Worm (Caenorhabditis elegans): ENCODE measurements around the gene clec-254.
"Not testable (repeated sequence)": the region's sequence is repeated elsewhere in the genome, so short reads cannot be mapped to it uniquely, and the experiment has no call there.

The clec-254 gene

DNA sequence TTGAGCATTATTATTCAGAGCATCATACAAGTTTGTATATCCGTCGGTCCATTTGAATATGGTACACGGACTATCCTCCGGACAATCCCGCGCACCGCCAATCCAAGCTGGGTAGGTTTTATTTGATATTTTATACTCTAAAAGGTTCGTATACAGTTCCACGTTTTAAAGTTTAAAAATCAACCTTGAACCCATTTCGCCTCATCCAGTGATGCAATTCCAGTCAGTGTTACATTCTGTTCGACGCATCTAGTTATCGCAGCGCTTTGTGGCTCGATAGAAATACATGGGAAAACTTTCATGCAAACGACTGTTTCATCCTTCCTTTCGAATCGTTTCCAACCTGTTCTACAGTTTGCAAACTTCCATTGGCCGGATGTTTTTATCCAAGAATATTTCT, 15.7 kb upstream of the clec-254 start:
- TF ChIP-seq elt-3 (tag; optimal IDR thresholded peaks at IDR 0.05), result no peak
- TF ChIP-seq elt-1 (tag; optimal IDR thresholded peaks at IDR 0.05; ENCODE audit: borderline replicate concordance, insufficient read depth), result no peak
- no peak for TF ChIP-seq lin-13 (tag; optimal IDR thresholded peaks at IDR 0.05)
- no peak for TF ChIP-seq sptf-1 (tag; optimal IDR thresholded peaks at IDR 0.05)
- TF ChIP-seq pha-4 (tag; optimal IDR thresholded peaks at IDR 0.05), result no peak
- no peak for TF ChIP-seq ham-2 (GFP tag; optimal IDR thresholded peaks at IDR 0.05)
- TF ChIP-seq mab-5 (tag; optimal IDR thresholded peaks at IDR 0.05), result no peak
- TF ChIP-seq ceh-83 (GFP tag; optimal IDR thresholded peaks at IDR 0.05), result no peak
- TF ChIP-seq unc-62 (GFP tag; optimal IDR thresholded peaks at IDR 0.05), result no peak
- TF ChIP-seq unc-39 (tag; optimal IDR thresholded peaks at IDR 0.05), result no peak
- no peak for TF ChIP-seq flh-1 (GFP tag; optimal IDR thresholded peaks at IDR 0.05)

DNA sequence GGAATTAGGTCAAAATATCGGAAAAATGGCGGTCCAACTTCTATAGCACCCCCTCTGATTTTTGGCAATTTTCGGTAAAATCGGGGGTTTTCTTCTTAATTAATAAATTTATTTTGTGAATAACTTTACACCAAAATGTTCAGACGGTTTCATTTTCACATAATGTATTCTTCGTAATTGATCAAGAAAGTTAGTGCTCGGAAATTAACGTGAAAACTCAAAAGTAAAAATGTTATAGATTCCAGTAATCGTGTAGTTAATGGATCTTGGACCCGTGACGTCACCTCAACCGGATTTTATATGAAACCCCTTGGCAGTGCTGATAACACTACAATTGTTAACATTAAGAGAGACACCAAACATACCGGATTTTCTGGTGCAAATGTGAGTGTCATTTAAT, 7.8 kb upstream of the clec-254 start, which contains the start of gene F11D11.22:
Gene F11D11.22 (plus strand): TSS at position 301 of the 400 bp plus-strand sequence.
- not testable (repeated sequence) for TF ChIP-seq ces-1 (GFP tag; optimal IDR thresholded peaks at IDR 0.05); mab-5 (tag; optimal IDR thresholded peaks at IDR 0.05); drap-1 (GFP tag; optimal IDR thresholded peaks at IDR 0.05)

DNA sequence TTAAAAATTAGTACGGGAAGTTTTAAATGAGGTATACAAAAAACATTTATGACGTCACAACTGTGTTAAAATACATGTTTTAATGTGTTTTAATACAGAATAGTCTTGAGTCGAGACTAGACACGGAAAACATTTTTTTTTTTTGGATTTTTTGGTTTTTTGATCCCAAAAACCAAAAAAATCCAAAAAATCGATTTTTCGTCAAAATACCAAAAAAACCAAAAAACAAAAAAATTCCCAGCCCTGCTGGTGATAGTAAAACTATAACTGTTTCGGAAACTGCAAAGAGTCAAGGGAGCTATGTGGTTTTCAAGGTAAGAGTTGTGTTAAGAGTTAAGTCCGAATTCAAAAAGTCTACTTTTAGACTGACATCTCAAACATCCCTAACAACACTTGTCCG, 6.8 kb upstream of the clec-254 start, which contains the start of gene F11D11.4:
Gene F11D11.4 (plus strand): TSS at position 301 of the 400 bp plus-strand sequence.
- TF ChIP-seq pha-4 (tag; optimal IDR thresholded peaks at IDR 0.05), result no peak
- TF ChIP-seq sem-2 (GFP tag; optimal IDR thresholded peaks at IDR 0.05), result no peak
- no peak for TF ChIP-seq unc-39 (tag; optimal IDR thresholded peaks at IDR 0.05)
- TF ChIP-seq ztf-11 (tag; optimal IDR thresholded peaks at IDR 0.05), result no peak
- TF ChIP-seq blmp-1 (tag; optimal IDR thresholded peaks at IDR 0.05), result no peak
- no peak for TF ChIP-seq hlh-1 (tag; optimal IDR thresholded peaks at IDR 0.05)
- TF ChIP-seq nhr-237 (tag; optimal IDR thresholded peaks at IDR 0.05), result no peak
- no peak for TF ChIP-seq mls-2 (tag; optimal IDR thresholded peaks at IDR 0.05)
- no peak for TF ChIP-seq lin-13 (tag; optimal IDR thresholded peaks at IDR 0.05)
- no peak for TF ChIP-seq ceh-83 (GFP tag; optimal IDR thresholded peaks at IDR 0.05)
- no peak for TF ChIP-seq ceh-43 (GFP tag; optimal IDR thresholded peaks at IDR 0.05)
- no peak for TF ChIP-seq elt-1 (tag; optimal IDR thresholded peaks at IDR 0.05; ENCODE audit: borderline replicate concordance, insufficient read depth)

DNA sequence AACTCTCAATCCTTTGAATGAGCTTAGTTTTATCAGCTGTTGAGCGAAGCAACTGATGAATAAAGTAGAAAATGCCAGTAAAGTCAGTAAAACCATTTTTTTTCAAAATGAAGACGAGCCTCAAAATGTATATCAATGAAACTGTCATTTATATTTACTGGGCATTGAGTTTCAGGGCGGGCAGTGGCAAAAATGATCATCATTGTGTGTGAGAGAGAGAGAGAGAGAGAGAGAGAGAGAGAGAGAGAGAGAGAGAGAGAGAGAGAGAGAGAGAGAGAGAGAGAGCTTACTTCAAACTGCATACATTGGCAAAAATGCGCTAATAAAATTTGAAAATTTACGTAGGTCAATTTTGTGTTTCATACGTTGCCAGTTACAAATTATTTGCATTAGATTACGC, 5.9 kb upstream of the clec-254 start, which contains the start of gene F11D11.3:
Gene F11D11.3 (minus strand): TSS at position 101 of the 400 bp plus-strand sequence.
- TF ChIP-seq bed-3 (GFP tag; optimal IDR thresholded peaks at IDR 0.05), result no peak

DNA sequence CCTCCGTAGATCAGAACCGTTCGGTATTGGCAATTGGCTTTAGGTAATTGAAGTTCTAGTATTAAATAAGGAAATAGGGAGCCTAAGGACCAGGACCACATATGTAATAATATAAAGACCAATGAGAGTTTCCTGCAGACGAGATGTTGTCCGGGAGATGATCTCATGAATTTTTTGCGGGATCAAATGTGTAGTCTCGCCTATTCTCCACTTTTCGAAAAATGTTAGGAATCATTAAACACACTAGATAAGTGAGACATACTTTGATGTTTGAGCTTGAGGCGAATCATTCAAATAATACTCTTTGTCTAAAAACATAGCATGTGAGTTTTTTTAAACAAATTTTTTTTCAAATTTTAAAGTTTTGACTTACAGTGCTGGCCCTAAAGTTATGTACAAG, 1.2 kb downstream of the clec-254 start, which contains the start of gene F11D11.6:
Gene F11D11.6 (minus strand): TSS at position 101 of the 400 bp plus-strand sequence.
- TF ChIP-seq drap-1 (GFP tag; optimal IDR thresholded peaks at IDR 0.05), result no peak
- TF ChIP-seq hlh-1 (tag; optimal IDR thresholded peaks at IDR 0.05), result no peak
- TF ChIP-seq nhr-12 (tag; optimal IDR thresholded peaks at IDR 0.05), result no peak
- no peak for TF ChIP-seq elt-1 (tag; optimal IDR thresholded peaks at IDR 0.05; ENCODE audit: borderline replicate concordance, insufficient read depth)
- TF ChIP-seq pha-4 (tag; optimal IDR thresholded peaks at IDR 0.05), result no peak
- no peak for TF ChIP-seq cnd-1 (tag; optimal IDR thresholded peaks at IDR 0.05)
- TF ChIP-seq lin-32 (GFP tag; optimal IDR thresholded peaks at IDR 0.05), result no peak
- no peak for TF ChIP-seq mab-5 (tag; optimal IDR thresholded peaks at IDR 0.05)
- no peak for TF ChIP-seq zip-8 (tag; optimal IDR thresholded peaks at IDR 0.05)
- no peak for TF ChIP-seq sptf-1 (tag; optimal IDR thresholded peaks at IDR 0.05)
- TF ChIP-seq unc-120 (tag; optimal IDR thresholded peaks at IDR 0.05; ENCODE audit: poor library complexity, severe bottlenecking), result no peak
- no peak for TF ChIP-seq tbx-8 (GFP tag; optimal IDR thresholded peaks at IDR 0.05)
- TF ChIP-seq ham-2 (GFP tag; optimal IDR thresholded peaks at IDR 0.05), result no peak
- TF ChIP-seq ceh-83 (GFP tag; optimal IDR thresholded peaks at IDR 0.05), result no peak
- TF ChIP-seq nhr-28 (tag; optimal IDR thresholded peaks at IDR 0.05), result no peak
- no peak for TF ChIP-seq ceh-39 (tag; optimal IDR thresholded peaks at IDR 0.05)
- no peak for TF ChIP-seq mls-2 (tag; optimal IDR thresholded peaks at IDR 0.05)

DNA sequence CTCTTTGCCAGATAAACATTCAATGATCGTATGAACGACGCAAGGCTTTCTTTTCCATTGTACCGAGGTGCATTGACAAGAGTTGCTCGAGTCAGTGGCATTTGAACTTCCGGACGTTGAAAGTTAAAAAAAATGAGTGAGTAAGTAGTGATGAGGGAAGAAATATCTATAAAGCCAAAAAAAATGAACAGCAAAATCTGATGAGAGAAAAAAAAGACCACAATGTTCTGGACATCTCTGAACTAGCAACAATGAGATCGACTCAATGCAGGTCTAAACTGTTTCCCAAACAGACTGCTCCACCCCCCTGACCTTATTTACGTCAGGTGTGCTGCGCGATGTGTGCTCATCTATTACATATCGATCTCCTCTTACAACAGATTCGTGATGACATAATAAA, 3.8 kb downstream of the clec-254 start, which contains the start of the genes F11D11.21 and F11D11.12:
Gene F11D11.21 (minus strand): TSS at position 101 of the 400 bp plus-strand sequence.
Gene F11D11.12 (minus strand): TSS at position 238 of the 400 bp plus-strand sequence.
- TF ChIP-seq sem-2 (GFP tag; optimal IDR thresholded peaks at IDR 0.05), result no peak
- no peak for TF ChIP-seq lsy-2 (tag; optimal IDR thresholded peaks at IDR 0.05)
- TF ChIP-seq lin-32 (GFP tag; optimal IDR thresholded peaks at IDR 0.05), result no peak
- TF ChIP-seq M03D4.4 (tag; optimal IDR thresholded peaks at IDR 0.05), result no peak
- no peak for TF ChIP-seq snpc-4 (tag; optimal IDR thresholded peaks at IDR 0.05)
- TF ChIP-seq elt-3 (tag; optimal IDR thresholded peaks at IDR 0.05), result no peak
- TF ChIP-seq mep-1 (tag; optimal IDR thresholded peaks at IDR 0.05), result no peak
- TF ChIP-seq lin-13 (tag; optimal IDR thresholded peaks at IDR 0.05), result no peak
- no peak for TF ChIP-seq mab-5 (tag; optimal IDR thresholded peaks at IDR 0.05)
- TF ChIP-seq mls-2 (tag; optimal IDR thresholded peaks at IDR 0.05), result no peak

Data from whole organism, mixed stage, embryonic.